In genomic region chrV:12085867-12086634, ce11 we compare ENCODE assay signal across 5 worm cellular contexts.
TF ChIP-seq lines count a peak whose summit lies in the region.

No protein-coding gene starts in this region.

TF ChIP-seq in whole organism, L1 larva, 84 proteins besides CTCF, POLR2A, EP300 and RAD21:
- TF ChIP-seq blmp-1 (tag; optimal IDR thresholded peaks at IDR 0.05; lab: Kevin White, UChicago) = no peak
- TF ChIP-seq ceh-88 (GFP tag; IDR thresholded peaks at IDR 0.05; lab: Robert Waterston, UW) = no peak
- TF ChIP-seq sup-37 (GFP tag; optimal IDR thresholded peaks at IDR 0.05; lab: Kevin White, UChicago) = no peak
- TF ChIP-seq fkh-10 (GFP tag; optimal IDR thresholded peaks at IDR 0.05; lab: Kevin White, UChicago) = no peak
- TF ChIP-seq elt-3 (tag; optimal IDR thresholded peaks at IDR 0.05; lab: Kevin White, UChicago) = peak; percentile 75 to 98 (median 94)
- TF ChIP-seq lin-14 (GFP tag; optimal IDR thresholded peaks at IDR 0.05; lab: Kevin White, UChicago) = peak; percentile 3
- TF ChIP-seq nhr-28 (tag; optimal IDR thresholded peaks at IDR 0.05; lab: Kevin White, UChicago) = no peak
- peak; percentile 6 for TF ChIP-seq nhr-85 (tag; lab: Kevin White, UChicago)
- no peak for TF ChIP-seq skn-1 (tag; optimal IDR thresholded peaks at IDR 0.05; lab: Kevin White, UChicago)
- peak; percentile 63 for TF ChIP-seq elt-2 (tag; optimal IDR thresholded peaks at IDR 0.05; lab: Kevin White, UChicago)
- no peak for TF ChIP-seq mdl-1 (tag; optimal IDR thresholded peaks at IDR 0.05; lab: Kevin White, UChicago)
- no peak for TF ChIP-seq nhr-71 (tag; optimal IDR thresholded peaks at IDR 0.05; lab: Kevin White, UChicago)
- TF ChIP-seq lin-39 (tag; optimal IDR thresholded peaks at IDR 0.05; lab: Kevin White, UChicago) = no peak
- no peak for TF ChIP-seq irx-1 (tag; optimal IDR thresholded peaks at IDR 0.05; lab: Kevin White, UChicago)
- no peak for TF ChIP-seq zag-1 (tag; optimal IDR thresholded peaks at IDR 0.05; lab: Kevin White, UChicago)
- no peak for TF ChIP-seq jun-1 (tag; optimal IDR thresholded peaks at IDR 0.05; lab: Kevin White, UChicago)
- no peak for TF ChIP-seq tbx-2 (tag; optimal IDR thresholded peaks at IDR 0.05; lab: Kevin White, UChicago)

TF ChIP-seq in whole organism, L2 larva, 48 proteins besides CTCF, POLR2A, EP300 and RAD21:
- TF ChIP-seq fos-1 (tag; optimal IDR thresholded peaks at IDR 0.05; lab: Kevin White, UChicago) (peak; percentile 16), ama-1 (optimal IDR thresholded peaks at IDR 0.05; lab: Kevin White, UChicago) (no peak), gmeb-1 (tag; optimal IDR thresholded peaks at IDR 0.05; lab: Kevin White, UChicago) (no peak)

TF ChIP-seq in whole organism, L3 larva, 47 proteins besides CTCF, POLR2A, EP300 and RAD21:
- TF ChIP-seq ceh-16 (tag; optimal IDR thresholded peaks at IDR 0.05; lab: Kevin White, UChicago) = no peak
- TF ChIP-seq elt-1 (tag; optimal IDR thresholded peaks at IDR 0.05; lab: Kevin White, UChicago) = no peak
- no peak for TF ChIP-seq nhr-237 (tag; optimal IDR thresholded peaks at IDR 0.05; lab: Kevin White, UChicago)
- TF ChIP-seq ztf-4 (tag; optimal IDR thresholded peaks at IDR 0.05; lab: Kevin White, UChicago) = no peak
- TF ChIP-seq skn-1 (tag; optimal IDR thresholded peaks at IDR 0.05; lab: Kevin White, UChicago) = no peak
- TF ChIP-seq elt-2 (tag; optimal IDR thresholded peaks at IDR 0.05; lab: Kevin White, UChicago) = peak; percentile 57
- TF ChIP-seq ama-1 (optimal IDR thresholded peaks at IDR 0.05; lab: Kevin White, UChicago) = no peak
- peak; percentile 25 for TF ChIP-seq R02D3.7 (tag; optimal IDR thresholded peaks at IDR 0.05; lab: Kevin White, UChicago)
- no peak for TF ChIP-seq ztf-11 (tag; optimal IDR thresholded peaks at IDR 0.05; lab: Kevin White, UChicago)
- no peak for TF ChIP-seq egl-27 (tag; optimal IDR thresholded peaks at IDR 0.05; lab: Kevin White, UChicago)
- no peak for TF ChIP-seq lsy-12 (tag; optimal IDR thresholded peaks at IDR 0.05; lab: Kevin White, UChicago)
- TF ChIP-seq pqm-1 (tag; optimal IDR thresholded peaks at IDR 0.05; lab: Kevin White, UChicago) = peak; percentile 48
- TF ChIP-seq nhr-23 (tag; optimal IDR thresholded peaks at IDR 0.05; lab: Kevin White, UChicago) = no peak
- no peak for TF ChIP-seq snpc-4 (tag; optimal IDR thresholded peaks at IDR 0.05; lab: Kevin White, UChicago)
- no peak for TF ChIP-seq nhr-25 (tag; optimal IDR thresholded peaks at IDR 0.05; lab: Kevin White, UChicago)
- no peak for TF ChIP-seq mml-1 (tag; optimal IDR thresholded peaks at IDR 0.05; lab: Kevin White, UChicago)
- no peak for TF ChIP-seq zag-1 (tag; optimal IDR thresholded peaks at IDR 0.05; lab: Kevin White, UChicago)
- no peak for TF ChIP-seq nhr-43 (tag; optimal IDR thresholded peaks at IDR 0.05; lab: Kevin White, UChicago; ENCODE audit: poor library complexity, severe bottlenecking)
- TF ChIP-seq nhr-11 (tag; optimal IDR thresholded peaks at IDR 0.05; lab: Kevin White, UChicago) = no peak
- TF ChIP-seq elt-3 (tag; optimal IDR thresholded peaks at IDR 0.05; lab: Kevin White, UChicago) = peak; percentile 54 to 91 (median 58)
- TF ChIP-seq unc-62 (GFP tag; optimal IDR thresholded peaks at IDR 0.05; lab: Kevin White, UChicago) = no peak
- peak; percentile 43 for TF ChIP-seq pha-4 (tag; optimal IDR thresholded peaks at IDR 0.05; lab: Kevin White, UChicago)
- peak; percentile 11 for TF ChIP-seq ceh-28 (tag; optimal IDR thresholded peaks at IDR 0.05; lab: Kevin White, UChicago)
- TF ChIP-seq hmg-11 (tag; optimal IDR thresholded peaks at IDR 0.05; lab: Kevin White, UChicago) = no peak
- TF ChIP-seq daf-12 (tag; optimal IDR thresholded peaks at IDR 0.05; lab: Kevin White, UChicago) = no peak
- TF ChIP-seq fos-1 (tag; optimal IDR thresholded peaks at IDR 0.05; lab: Kevin White, UChicago) = no peak

TF ChIP-seq in whole organism, late embryonic, 69 proteins besides CTCF, POLR2A, EP300 and RAD21:
- no peak for TF ChIP-seq ceh-9 (tag; optimal IDR thresholded peaks at IDR 0.05; lab: Kevin White, UChicago)
- TF ChIP-seq zip-5 (tag; optimal IDR thresholded peaks at IDR 0.05; lab: Kevin White, UChicago) = no peak
- no peak for TF ChIP-seq C08G9.2 (tag; optimal IDR thresholded peaks at IDR 0.05; lab: Kevin White, UChicago)
- TF ChIP-seq elt-2 (tag; optimal IDR thresholded peaks at IDR 0.05; lab: Kevin White, UChicago) = peak; percentile 90
- TF ChIP-seq K02D7.2 (tag; optimal IDR thresholded peaks at IDR 0.05; lab: Kevin White, UChicago) = no peak
- TF ChIP-seq pha-4 (tag; optimal IDR thresholded peaks at IDR 0.05; lab: Kevin White, UChicago) = no peak
- no peak for TF ChIP-seq lin-11 (tag; optimal IDR thresholded peaks at IDR 0.05; lab: Kevin White, UChicago)
TF ChIP-seq in whole organism, late embryonic: peak in this region for 1.

TF ChIP-seq in whole organism, mixed stage, embryonic, 35 proteins besides CTCF, POLR2A, EP300 and RAD21:
- TF ChIP-seq cnd-1 (tag; optimal IDR thresholded peaks at IDR 0.05; lab: Kevin White, UChicago) = no peak
- TF ChIP-seq mls-2 (tag; optimal IDR thresholded peaks at IDR 0.05; lab: Kevin White, UChicago) = no peak
- TF ChIP-seq tbx-8 (GFP tag; optimal IDR thresholded peaks at IDR 0.05; lab: Kevin White, UChicago) = no peak
- TF ChIP-seq mab-5 (tag; optimal IDR thresholded peaks at IDR 0.05; lab: Kevin White, UChicago) = no peak
- no peak for TF ChIP-seq lsy-2 (tag; optimal IDR thresholded peaks at IDR 0.05; lab: Kevin White, UChicago)
- no peak for TF ChIP-seq snpc-4 (tag; optimal IDR thresholded peaks at IDR 0.05; lab: Kevin White, UChicago)
- TF ChIP-seq hlh-1 (tag; optimal IDR thresholded peaks at IDR 0.05; lab: Kevin White, UChicago) = peak; percentile 67

Comparison
In these comparisons a context has a peak if more than half of its experiments do, and no peak if none do; other contexts are left out.
1. Of the 10 proteins assayed by ChIP-seq in both whole organism, L1 larva and whole organism, late embryonic: peak only in whole organism, L1 larva: none; only in whole organism, late embryonic: none; in both: elt-2; in neither: 9.